Fruit fly (Drosophila melanogaster): ENCODE measurements around the gene CG13101.
A peak's percentile ranks its signal among the peaks of the same experiment; 100 is the strongest.

The CG13101 gene

dm6 chr2L:8958046-8958497, 26.6 kb downstream of the CG13101 start (continued):
- TF ChIP-seq eyg (GFP tag; optimal IDR thresholded peaks at IDR 0.05) (peak; percentile 80), Spps (tag; optimal IDR thresholded peaks at IDR 0.05) (peak; percentile 92), hkb (optimal IDR thresholded peaks at IDR 0.05) (no peak), hkb (GFP tag; IDR thresholded peaks at IDR 0.05) (peak; percentile 100), croc (GFP tag; conservative IDR thresholded peaks at IDR 0.05) (peak; percentile 96), scrt (GFP tag; optimal IDR thresholded peaks at IDR 0.05) (peak; percentile 83), CG12942 (GFP tag; optimal IDR thresholded peaks at IDR 0.05) (peak; percentile 95), gsb (GFP tag; IDR thresholded peaks at IDR 0.05) (peak; percentile 91), CG4282 (GFP tag; optimal IDR thresholded peaks at IDR 0.05) (peak; percentile 78), CG8478 (optimal IDR thresholded peaks at IDR 0.05) (no peak), nmo (GFP tag; optimal IDR thresholded peaks at IDR 0.05) (peak; percentile 94), gcm (GFP tag; optimal IDR thresholded peaks at IDR 0.05) (peak; percentile 94), Deaf1 (tag; optimal IDR thresholded peaks at IDR 0.05) (peak; percentile 77), HHEX (GFP tag; optimal IDR thresholded peaks at IDR 0.05) (peak; percentile 86), CG6791 (GFP tag; IDR thresholded peaks at IDR 0.05; ENCODE audit: partially characterized antibody) (no peak; the same call in 2 of the 3 replicates), CG4617 (GFP tag; optimal IDR thresholded peaks at IDR 0.05; ENCODE audit: borderline replicate concordance) (peak; percentile 79), CG14965 (GFP tag; optimal IDR thresholded peaks at IDR 0.05; ENCODE audit: borderline replicate concordance) (peak; percentile 56), Eip74EF (GFP tag; optimal IDR thresholded peaks at IDR 0.05) (peak in 1 of 2 experiments; percentile 91), dmrt99B (tag; optimal IDR thresholded peaks at IDR 0.05) (peak; percentile 94), HmgZ (tag; optimal IDR thresholded peaks at IDR 0.05) (peak; percentile 91), Antp (GFP tag; optimal IDR thresholded peaks at IDR 0.05) (peak; percentile 94), klu (GFP tag; IDR thresholded peaks at IDR 0.05) (peak; percentile 94), CG11247 (GFP tag; IDR thresholded peaks at IDR 0.05) (peak; percentile 94), pnt (GFP tag; optimal IDR thresholded peaks at IDR 0.05) (peak; percentile 96), crol (GFP tag; IDR thresholded peaks at IDR 0.05) (peak; percentile 85), Lhr (GFP tag; optimal IDR thresholded peaks at IDR 0.05) (peak; percentile 80), oc (tag; optimal IDR thresholded peaks at IDR 0.05) (peak; percentile 93), Dp (GFP tag; optimal IDR thresholded peaks at IDR 0.05) (peak; percentile 94), nau (GFP tag; optimal IDR thresholded peaks at IDR 0.05) (peak; percentile 86), sim (GFP tag; IDR thresholded peaks at IDR 0.05) (peak; percentile 97), B-H2 (GFP tag; optimal IDR thresholded peaks at IDR 0.05) (peak; percentile 84), CG17829 (tag; optimal IDR thresholded peaks at IDR 0.05) (peak; percentile 96), CG31224 (GFP tag; IDR thresholded peaks at IDR 0.05) (peak; percentile 91), dimm (GFP tag; IDR thresholded peaks at IDR 0.05) (peak; percentile 97), knrl (GFP tag; IDR thresholded peaks at IDR 0.05; ENCODE audit: partially characterized antibody) (no peak), CG11560 (tag; IDR thresholded peaks at IDR 0.05) (peak; percentile 86; the same call in 2 of the 3 replicates), CG6654 (GFP tag; optimal IDR thresholded peaks at IDR 0.05) (peak; percentile 59), MESR4 (GFP tag; optimal IDR thresholded peaks at IDR 0.05) (peak; percentile 42), NC2β (GFP tag; optimal IDR thresholded peaks at IDR 0.05) (peak; percentile 90), CG1603 (tag; optimal IDR thresholded peaks at IDR 0.05) (peak; percentile 87), pb (GFP tag; optimal IDR thresholded peaks at IDR 0.05) (peak; percentile 80), CG8359 (GFP tag; optimal IDR thresholded peaks at IDR 0.05; ENCODE audit: borderline replicate concordance) (peak; percentile 68), NfI (GFP tag; optimal IDR thresholded peaks at IDR 0.05) (peak; percentile 93), gce (GFP tag; IDR thresholded peaks at IDR 0.05) (peak; percentile 96), Sry-δ (GFP tag; optimal IDR thresholded peaks at IDR 0.05) (peak; percentile 54), p53 (GFP tag; optimal IDR thresholded peaks at IDR 0.05) (peak; percentile 86), eve (GFP tag; optimal IDR thresholded peaks at IDR 0.05) (peak in 1 of 2 experiments; percentile 93), tll (GFP tag; optimal IDR thresholded peaks at IDR 0.05) (peak in 1 of 2 experiments; percentile 27), Aef1 (GFP tag; IDR thresholded peaks at IDR 0.05) (peak; percentile 98), CG17359 (tag; optimal IDR thresholded peaks at IDR 0.05) (peak; percentile 93)
